Fruit fly (Drosophila melanogaster) whole organism: ENCODE measurements around the gene CG31098.

Experiments used
- CG8478 ChIP-seq: fragments of >200 bp; optimal IDR thresholded peaks from 2 replicates; lab custom pipeline; 2018; ENCODE audit warnings: inconsistent platforms
- Dll ChIP-seq: fragments of >200 bp; optimal IDR thresholded peaks from 2 replicates; lab custom pipeline; 2017
- EcR ChIP-seq, 2 experiments: fragments of >200 bp; optimal IDR thresholded peaks; 2 replicates each; lab custom pipeline; 2017; ENCODE audit warnings: missing biosample characterization in 2 of 2, missing genetic modification characterization in 2 of 2, missing genetic modification reagents in 2 of 2
- pan ChIP-seq: fragments of >200 bp; optimal IDR thresholded peaks from 2 replicates; lab custom pipeline; 2017
- psq ChIP-seq: fragments of >200 bp; optimal IDR thresholded peaks from 2 replicates; lab custom pipeline; 2017
- usp ChIP-seq: fragments of >200 bp; optimal IDR thresholded peaks from 2 replicates; lab custom pipeline; 2017; ENCODE audit warnings: missing biosample characterization, missing genetic modification characterization, mixed read lengths

DNA sequence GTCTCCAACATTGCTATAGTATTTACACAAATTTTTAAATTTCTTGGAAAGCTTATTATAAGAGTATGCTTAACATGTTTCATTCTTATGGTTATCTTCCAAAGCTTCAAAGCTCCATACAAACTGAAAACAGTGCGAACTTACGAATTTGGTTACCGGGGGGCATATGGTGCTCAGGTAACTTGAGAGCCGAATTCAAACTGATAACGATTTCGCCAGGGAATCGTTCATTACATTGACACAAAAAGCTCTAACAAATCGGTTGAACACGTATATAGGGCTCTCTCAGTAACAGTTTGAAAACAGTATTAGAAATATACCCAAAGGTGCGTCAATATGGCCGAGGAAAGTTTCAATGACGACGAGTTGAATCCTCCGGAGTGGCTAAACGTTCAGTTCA is 7.8 kb upstream of the CG31098 start, which contains the start of gene CG13659:
- TF ChIP-seq CG8478 (lab: Kevin White, UChicago) (no peak), usp (GFP tag; lab: Kevin White, UChicago) (no peak), Dll (lab: Kevin White, UChicago) (no peak), pan (lab: Kevin White, UChicago) (no peak), psq (no peak), EcR (GFP tag; optimal IDR thresholded peaks at IDR 0.05; lab: Kevin White, UChicago) (no peak)
